Fruit fly (Drosophila melanogaster) S2 (cell line): ENCODE results near the gene CG11294.

ENCODE experiments used
- CG8478 ChIP-seq: fragments of >200 bp; optimal IDR thresholded peaks from 2 replicates; lab custom pipeline; 2018
- CTCF ChIP-seq, 2 experiments: fragments of >200 bp; optimal IDR thresholded peaks; 2 replicates each; lab custom pipeline; 2018

Gene CG11294

DNA sequence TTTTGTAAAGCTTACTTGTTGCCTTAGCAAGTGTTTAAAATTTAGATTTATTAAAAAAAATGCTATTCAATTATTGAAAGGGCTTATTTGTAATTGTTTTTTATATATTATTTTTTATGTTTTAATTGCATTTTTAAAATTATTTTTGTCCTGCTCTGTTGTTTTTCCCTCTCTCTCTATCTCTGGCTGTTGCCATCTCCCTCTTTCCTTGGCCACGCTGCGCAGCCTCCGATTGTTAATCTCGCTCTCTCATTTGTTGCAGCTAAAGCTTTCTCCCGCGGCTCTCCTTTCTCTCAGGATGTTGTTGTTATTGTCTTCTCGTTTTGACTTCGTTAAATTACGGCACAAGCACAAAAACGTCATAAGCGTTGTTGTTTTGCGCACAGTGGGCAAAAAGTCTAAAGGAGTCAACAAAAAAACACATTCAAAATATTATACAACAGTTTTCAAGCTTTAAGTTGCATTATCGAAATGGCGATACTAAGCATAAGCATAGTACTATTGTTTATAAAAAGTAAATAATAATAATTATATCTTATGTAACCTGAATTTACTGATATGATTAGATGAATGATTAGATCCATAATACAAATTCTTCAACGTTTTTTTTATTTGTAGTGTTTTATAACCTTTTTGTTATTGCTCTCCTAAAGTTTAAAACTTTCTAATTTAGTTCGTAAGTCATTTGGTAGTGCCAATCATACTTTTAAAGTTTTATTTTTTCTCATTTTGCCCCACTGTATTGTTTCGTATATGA, 824 bp upstream of the CG11294 start:
- TF ChIP-seq CTCF (optimal IDR thresholded peaks at IDR 0.05; lab: Kevin White, UChicago) (no peak), CG8478 (lab: Kevin White, UChicago) (no peak)

dm6 chrX:8690003-8690402, 3.4 kb downstream of the CG11294 start, which contains the start of the genes Ppt1 and Ogg1:
TSS of gene Ppt1 (minus strand) at chrX:8690227.
TSS of gene Ogg1 (plus strand) at chrX:8690327.
- TF ChIP-seq CG8478 (lab: Kevin White, UChicago) (no peak), CTCF (optimal IDR thresholded peaks at IDR 0.05; lab: Kevin White, UChicago) (peak in 1 of 2 experiments; percentile 2)

DNA sequence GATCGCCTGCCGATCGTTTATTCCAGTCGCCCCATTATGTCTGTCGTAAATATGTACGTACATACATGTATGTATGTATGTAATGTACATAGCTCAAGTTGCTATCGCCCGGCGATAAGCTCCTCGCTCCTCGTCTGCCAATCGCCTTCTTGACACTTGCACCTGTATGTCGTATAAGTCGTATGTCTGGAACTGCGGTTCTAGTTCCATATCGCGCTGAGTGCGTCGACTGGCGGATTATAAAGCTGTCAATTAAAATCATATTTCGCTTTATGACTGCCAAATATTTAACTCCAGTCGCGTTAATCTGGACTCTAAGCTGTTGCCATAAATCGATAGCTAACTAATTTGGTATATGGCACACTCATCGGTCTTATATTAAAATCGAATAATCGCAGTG, 8.0 kb downstream of the CG11294 start:
- TF ChIP-seq CG8478 (lab: Kevin White, UChicago) (no peak), CTCF (optimal IDR thresholded peaks at IDR 0.05; lab: Kevin White, UChicago) (no peak)

dm6 chrX:8681822-8682632, 11.4 kb downstream of the CG11294 start:
- TF ChIP-seq CTCF (optimal IDR thresholded peaks at IDR 0.05; lab: Kevin White, UChicago): peak; percentile 59 to 74
- TF ChIP-seq CG8478 (lab: Kevin White, UChicago): no peak

DNA sequence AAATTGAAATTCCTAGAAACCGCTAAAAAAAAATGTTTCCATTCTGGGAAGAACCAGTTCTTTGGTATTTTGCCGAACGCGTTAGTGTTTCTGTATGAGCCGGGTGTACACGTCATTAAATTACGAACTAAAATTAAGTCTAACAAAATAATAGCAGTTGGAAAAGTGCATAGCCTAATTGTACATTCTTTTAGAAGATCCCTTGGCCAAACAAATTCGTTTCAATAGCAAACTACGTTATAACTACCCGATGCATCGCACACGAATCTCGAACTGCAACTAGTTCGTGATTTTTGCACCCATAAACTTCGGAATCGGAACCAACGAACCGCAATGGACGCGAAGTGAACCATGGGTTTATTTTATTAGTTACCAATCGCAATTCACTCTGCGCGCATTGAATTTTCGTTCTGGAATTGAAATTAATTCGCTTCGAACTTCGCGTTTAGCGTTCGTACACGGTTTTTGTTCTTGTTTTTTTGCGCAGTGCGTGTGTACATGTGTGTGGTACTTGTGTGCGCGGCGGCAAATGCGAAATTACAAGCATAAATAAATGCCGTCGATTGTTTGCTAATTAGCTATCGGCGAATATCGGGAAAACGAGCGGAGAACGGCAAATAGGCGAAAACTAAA, 12.1 kb downstream of the CG11294 start, which contains the start of gene CAH3:
CAH3 (plus strand) TSS at position 64 of the 633 bp plus-strand sequence.
- no peak for TF ChIP-seq CTCF (optimal IDR thresholded peaks at IDR 0.05; lab: Kevin White, UChicago)
- no peak for TF ChIP-seq CG8478 (lab: Kevin White, UChicago)

- TF ChIP-seq CG8478 (lab: Kevin White, UChicago): no peak
Measured at dm6 chrX:8677434-8677833, 16.0 kb downstream of the CG11294 start.

dm6 chrX:8676631-8677224, 16.7 kb downstream of the CG11294 start, which contains the start of gene Rubicon:
TSS of gene Rubicon (plus strand) at chrX:8677063.
- TF ChIP-seq CTCF (optimal IDR thresholded peaks at IDR 0.05; lab: Kevin White, UChicago) (peak; percentile 98 to 99), CG8478 (lab: Kevin White, UChicago) (no peak)

DNA sequence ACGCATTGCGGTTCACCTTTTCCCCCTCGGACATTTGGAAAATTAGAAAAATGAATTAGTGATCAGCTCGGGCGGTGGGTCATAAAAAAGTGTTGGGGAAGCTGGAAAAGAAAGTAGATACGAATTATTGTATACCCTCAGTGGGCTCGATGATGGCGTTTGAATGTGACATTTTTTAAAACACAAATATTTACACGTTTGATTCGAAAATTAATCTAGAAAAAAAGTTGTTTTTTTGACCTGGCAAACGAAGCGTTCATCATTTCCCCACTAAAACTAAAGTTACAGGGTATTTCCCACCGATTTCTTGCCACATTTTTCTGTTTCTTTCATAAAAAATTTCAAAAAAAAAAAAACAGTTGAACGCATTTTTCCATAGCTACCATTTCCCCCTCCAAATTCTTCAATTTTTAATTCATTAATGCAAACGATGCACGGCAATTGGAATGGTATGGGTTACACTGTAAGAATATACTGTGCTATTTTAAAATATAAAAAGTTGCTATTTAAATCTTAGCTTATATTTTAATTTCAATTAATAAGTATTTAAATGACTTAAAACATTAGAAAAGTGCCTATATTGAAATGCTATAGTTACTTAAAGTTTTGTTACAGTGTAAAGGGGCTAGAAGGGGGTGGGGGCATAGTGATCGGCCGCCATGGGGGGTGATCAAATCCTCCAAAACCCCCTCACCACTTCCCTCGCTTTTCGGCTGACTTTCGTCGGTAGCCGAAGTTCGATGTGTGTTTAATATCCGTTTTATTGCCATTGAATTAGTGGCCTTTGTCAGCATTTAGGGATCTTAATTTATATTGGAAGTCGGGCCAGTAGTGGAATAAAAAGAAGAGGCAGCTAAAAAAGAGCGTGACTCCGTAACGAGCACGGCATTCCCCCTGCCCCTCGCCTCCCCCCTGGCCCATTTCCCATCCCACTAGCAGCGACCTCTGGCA, 21.8 kb downstream of the CG11294 start:
- TF ChIP-seq CTCF (optimal IDR thresholded peaks at IDR 0.05; lab: Kevin White, UChicago) (no peak), CG8478 (lab: Kevin White, UChicago) (no peak)

dm6 chrX:8669434-8669833, 24.0 kb downstream of the CG11294 start:
- TF ChIP-seq CG8478 (lab: Kevin White, UChicago) (no peak), CTCF (optimal IDR thresholded peaks at IDR 0.05; lab: Kevin White, UChicago) (no peak)

- TF ChIP-seq CG8478 (lab: Kevin White, UChicago) (no peak), CTCF (optimal IDR thresholded peaks at IDR 0.05; lab: Kevin White, UChicago) (no peak)
Measured at dm6 chrX:8667709-8668108, 25.7 kb downstream of the CG11294 start.

DNA sequence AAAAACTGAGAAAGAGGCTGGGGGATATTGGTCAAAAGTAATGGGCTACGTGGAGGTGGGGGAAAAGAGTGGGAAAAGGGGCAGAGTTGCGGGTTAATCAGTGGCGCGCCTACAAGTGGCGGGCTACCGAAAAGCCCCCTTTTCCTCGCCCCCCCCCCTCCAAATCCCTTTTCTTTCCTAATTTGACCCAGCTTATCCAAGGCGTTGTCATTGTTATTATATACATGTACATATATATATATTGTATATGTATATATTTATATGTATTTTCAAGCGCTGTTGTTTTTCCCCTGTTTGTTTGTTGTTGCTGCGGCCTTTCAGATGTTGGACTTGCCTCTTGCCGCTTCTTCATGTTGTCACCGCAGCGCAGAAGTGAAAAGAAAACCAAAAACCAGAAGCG, 26.4 kb downstream of the CG11294 start:
- TF ChIP-seq CG8478 (lab: Kevin White, UChicago): no peak
- no peak for TF ChIP-seq CTCF (optimal IDR thresholded peaks at IDR 0.05; lab: Kevin White, UChicago)

DNA sequence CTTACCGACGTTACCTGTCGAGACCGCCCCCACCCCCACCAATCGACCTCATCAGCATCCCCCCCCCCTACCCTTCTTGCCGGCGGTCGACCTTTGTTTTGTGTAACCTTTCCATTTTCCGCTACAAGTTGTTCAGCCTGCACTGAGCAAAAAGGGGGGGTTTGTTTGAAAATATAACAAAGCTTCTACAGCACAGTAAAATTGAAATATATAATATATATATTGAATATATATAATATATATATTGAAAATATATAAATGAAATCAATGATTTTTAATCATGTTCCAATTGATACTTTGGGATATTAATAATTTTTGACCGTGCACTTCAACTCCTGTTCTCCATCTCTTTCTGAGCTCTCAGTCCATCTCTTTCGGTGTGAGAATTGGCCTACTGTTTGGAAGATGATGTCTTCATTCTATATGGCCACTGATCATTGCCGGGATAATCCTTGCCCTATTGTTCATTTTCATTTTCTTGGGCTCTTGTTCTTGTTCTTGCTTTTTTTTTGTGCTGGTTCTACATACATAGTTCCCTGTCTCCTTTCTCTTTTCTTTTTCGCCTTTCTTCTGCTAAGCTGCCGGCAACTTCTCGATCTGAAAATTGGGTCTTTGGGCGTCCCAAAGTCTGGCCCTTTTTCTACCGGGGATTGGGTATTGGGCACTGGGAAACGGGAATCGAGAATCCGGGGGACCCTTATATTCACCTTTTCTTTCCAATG, 27.7 kb downstream of the CG11294 start:
- no peak for TF ChIP-seq CG8478 (lab: Kevin White, UChicago)
- no peak for TF ChIP-seq CTCF (optimal IDR thresholded peaks at IDR 0.05; lab: Kevin White, UChicago)

DNA sequence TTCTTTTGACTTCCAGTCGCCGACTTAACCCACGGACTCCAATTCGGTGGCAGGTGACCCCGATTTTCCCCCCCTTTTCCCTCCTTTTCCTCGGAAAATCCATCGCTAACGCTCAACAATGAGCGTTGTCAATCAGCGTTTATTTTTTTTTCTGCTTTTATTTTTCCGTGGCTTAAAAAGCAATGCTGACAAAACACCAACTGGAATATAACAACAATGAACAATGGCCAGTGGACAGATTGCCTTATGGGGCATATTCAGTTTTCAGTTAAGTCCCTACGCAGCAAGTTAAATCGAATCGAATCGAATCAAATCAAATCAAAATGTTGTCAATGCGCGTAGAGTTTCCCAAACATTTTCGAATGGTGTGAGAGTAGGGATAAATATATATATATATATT, 29.6 kb downstream of the CG11294 start:
- no peak for TF ChIP-seq CTCF (optimal IDR thresholded peaks at IDR 0.05; lab: Kevin White, UChicago)
- no peak for TF ChIP-seq CG8478 (lab: Kevin White, UChicago)
